Fruit fly (Drosophila melanogaster): ENCODE results near the gene Sec13.
A peak's percentile ranks its signal among the peaks of the same experiment; 100 is the strongest.

Sec13 gene

DNA sequence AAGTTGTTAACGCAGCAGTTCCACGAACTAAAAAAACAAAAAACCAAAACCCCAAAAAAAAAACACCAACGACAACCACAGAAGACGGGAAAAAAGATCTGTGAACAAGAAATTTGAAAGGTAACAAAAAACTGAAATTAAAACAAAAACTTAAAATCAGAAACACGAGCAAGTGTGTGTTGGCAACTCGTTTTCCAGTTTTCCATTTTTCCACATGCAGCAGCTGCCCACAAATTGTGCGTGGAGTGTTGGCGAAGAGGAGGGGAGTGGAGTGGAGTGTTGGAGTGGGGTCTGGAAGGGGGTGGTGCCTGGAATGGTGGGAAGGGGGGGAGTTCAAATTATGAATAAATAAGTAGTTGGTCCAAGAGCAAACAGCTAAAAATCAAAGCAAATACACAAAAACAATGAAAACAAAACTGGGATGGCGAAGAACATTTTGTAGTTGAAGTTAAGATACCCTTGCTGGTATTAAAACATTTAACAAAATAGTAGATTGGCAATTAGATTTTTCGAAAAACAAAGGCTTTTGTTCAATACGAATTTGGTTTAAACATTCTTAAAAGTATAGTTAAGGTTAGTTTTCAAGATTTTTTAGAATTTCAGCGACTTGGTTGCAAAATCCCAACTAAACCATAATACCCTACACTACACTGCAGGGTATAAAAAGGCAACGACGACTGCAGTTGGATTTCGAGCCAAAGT lies 22.6 kb upstream of the Sec13 start:
- TF ChIP-seq HLH106 (tag; optimal IDR thresholded peaks at IDR 0.05) (peak; percentile 59), h (GFP tag; optimal IDR thresholded peaks at IDR 0.05) (peak; percentile 66), CG32264 (GFP tag; optimal IDR thresholded peaks at IDR 0.05) (peak; percentile 33), brk (GFP tag; optimal IDR thresholded peaks at IDR 0.05) (no peak), OdsH (GFP tag; optimal IDR thresholded peaks at IDR 0.05) (peak; percentile 65), br (GFP tag; optimal IDR thresholded peaks at IDR 0.05) (no peak), sage (GFP tag; optimal IDR thresholded peaks at IDR 0.05) (no peak), Dfd (GFP tag; optimal IDR thresholded peaks at IDR 0.05) (peak; percentile 36), Sp1 (GFP tag; optimal IDR thresholded peaks at IDR 0.05) (no peak), Jra (GFP tag; optimal IDR thresholded peaks at IDR 0.05) (no peak), dl (GFP tag; optimal IDR thresholded peaks at IDR 0.05; ENCODE audit: insufficient read depth in 1 of 2, partially characterized antibody in 2 of 2) (no peak), lola (GFP tag; optimal IDR thresholded peaks at IDR 0.05) (no peak), Hnf4 (GFP tag; optimal IDR thresholded peaks at IDR 0.05) (peak; percentile 45), Mio (GFP tag; optimal IDR thresholded peaks at IDR 0.05) (no peak), dsf (GFP tag; optimal IDR thresholded peaks at IDR 0.05; ENCODE audit: borderline replicate concordance) (no peak), fru (GFP tag; optimal IDR thresholded peaks at IDR 0.05) (peak; percentile 59), GATAd (GFP tag; optimal IDR thresholded peaks at IDR 0.05) (no peak), Abd-B (GFP tag; optimal IDR thresholded peaks at IDR 0.05) (no peak), dmrt93B (GFP tag; optimal IDR thresholded peaks at IDR 0.05) (peak; percentile 27), rgr (GFP tag; optimal IDR thresholded peaks at IDR 0.05) (peak; percentile 58), Hr83 (GFP tag; optimal IDR thresholded peaks at IDR 0.05; ENCODE audit: poor library complexity, severe bottlenecking) (no peak), pan (optimal IDR thresholded peaks at IDR 0.05) (peak; percentile 24), psq (GFP tag; optimal IDR thresholded peaks at IDR 0.05) (no peak), sv (GFP tag; optimal IDR thresholded peaks at IDR 0.05) (no peak), foxo (GFP tag; optimal IDR thresholded peaks at IDR 0.05) (peak in 1 of 2 experiments; percentile 68), CrebA (GFP tag; optimal IDR thresholded peaks at IDR 0.05; ENCODE audit: borderline replicate concordance) (no peak), woc (GFP tag; optimal IDR thresholded peaks at IDR 0.05) (peak; percentile 89), ey (GFP tag; optimal IDR thresholded peaks at IDR 0.05) (peak; percentile 52), tai (GFP tag; optimal IDR thresholded peaks at IDR 0.05) (peak; percentile 46), N (GFP tag; optimal IDR thresholded peaks at IDR 0.05) (no peak)

dm6 chr3R:23334036-23334744 lies 21.9 kb upstream of the Sec13 start:
- peak; percentile 99 for TF ChIP-seq jim (GFP tag; optimal IDR thresholded peaks at IDR 0.05)
- TF ChIP-seq Dif (GFP tag; optimal IDR thresholded peaks at IDR 0.05; ENCODE audit: partially characterized antibody) = peak; percentile 77
- no peak for TF ChIP-seq OdsH (GFP tag; optimal IDR thresholded peaks at IDR 0.05)
- no peak for TF ChIP-seq Hr83 (GFP tag; optimal IDR thresholded peaks at IDR 0.05; ENCODE audit: poor library complexity, severe bottlenecking)
- TF ChIP-seq Dfd (GFP tag; optimal IDR thresholded peaks at IDR 0.05) = no peak
- TF ChIP-seq fru (GFP tag; optimal IDR thresholded peaks at IDR 0.05) = peak; percentile 40
- peak; percentile 24 for TF ChIP-seq CG32264 (GFP tag; optimal IDR thresholded peaks at IDR 0.05)
- TF ChIP-seq foxo (GFP tag; optimal IDR thresholded peaks at IDR 0.05) = peak in 1 of 2 experiments; percentile 4
- peak; percentile 52 to 82 for TF ChIP-seq dl (GFP tag; optimal IDR thresholded peaks at IDR 0.05; ENCODE audit: insufficient read depth in 1 of 2, partially characterized antibody in 2 of 2)
- TF ChIP-seq Sp1 (GFP tag; optimal IDR thresholded peaks at IDR 0.05) = peak; percentile 83
- peak; percentile 16 for TF ChIP-seq Mio (GFP tag; optimal IDR thresholded peaks at IDR 0.05)
- peak; percentile 73 for TF ChIP-seq woc (GFP tag; optimal IDR thresholded peaks at IDR 0.05)
- TF ChIP-seq Rel (GFP tag; optimal IDR thresholded peaks at IDR 0.05) = peak; percentile 90
- TF ChIP-seq Rel (tag; optimal IDR thresholded peaks at IDR 0.05) = no peak
- TF ChIP-seq brk (GFP tag; optimal IDR thresholded peaks at IDR 0.05) = peak; percentile 23
- TF ChIP-seq ey (GFP tag; optimal IDR thresholded peaks at IDR 0.05) = no peak
- peak; percentile 91 for TF ChIP-seq CrebA (GFP tag; optimal IDR thresholded peaks at IDR 0.05; ENCODE audit: borderline replicate concordance)
- peak; percentile 3 for TF ChIP-seq br (GFP tag; optimal IDR thresholded peaks at IDR 0.05)
- TF ChIP-seq psq (GFP tag; optimal IDR thresholded peaks at IDR 0.05) = peak; percentile 98

- TF ChIP-seq N (GFP tag; optimal IDR thresholded peaks at IDR 0.05) (no peak), dl (GFP tag; optimal IDR thresholded peaks at IDR 0.05; ENCODE audit: insufficient read depth in 1 of 2, partially characterized antibody in 2 of 2) (no peak), pan (optimal IDR thresholded peaks at IDR 0.05) (no peak), rgr (GFP tag; optimal IDR thresholded peaks at IDR 0.05) (peak; percentile 81), Abd-B (GFP tag; optimal IDR thresholded peaks at IDR 0.05) (no peak), Hr83 (GFP tag; optimal IDR thresholded peaks at IDR 0.05; ENCODE audit: poor library complexity, severe bottlenecking) (no peak), Sp1 (GFP tag; optimal IDR thresholded peaks at IDR 0.05) (peak; percentile 42), h (GFP tag; optimal IDR thresholded peaks at IDR 0.05) (peak; percentile 82), Myc (optimal IDR thresholded peaks at IDR 0.05) (no peak), foxo (GFP tag; optimal IDR thresholded peaks at IDR 0.05) (peak in 1 of 2 experiments; percentile 67), CG32264 (GFP tag; optimal IDR thresholded peaks at IDR 0.05) (no peak), dsf (GFP tag; optimal IDR thresholded peaks at IDR 0.05; ENCODE audit: borderline replicate concordance) (no peak), sage (GFP tag; optimal IDR thresholded peaks at IDR 0.05) (peak; percentile 8), ey (GFP tag; optimal IDR thresholded peaks at IDR 0.05) (peak; percentile 72), Rel (GFP tag; optimal IDR thresholded peaks at IDR 0.05) (peak; percentile 20), Rel (tag; optimal IDR thresholded peaks at IDR 0.05) (no peak), Dif (GFP tag; optimal IDR thresholded peaks at IDR 0.05; ENCODE audit: partially characterized antibody) (no peak), OdsH (GFP tag; optimal IDR thresholded peaks at IDR 0.05) (peak; percentile 68), Dfd (GFP tag; optimal IDR thresholded peaks at IDR 0.05) (no peak), Hr78 (GFP tag; optimal IDR thresholded peaks at IDR 0.05) (no peak), tai (GFP tag; optimal IDR thresholded peaks at IDR 0.05) (peak; percentile 79), Mio (GFP tag; optimal IDR thresholded peaks at IDR 0.05) (no peak), lola (GFP tag; optimal IDR thresholded peaks at IDR 0.05) (no peak), Vsx2 (GFP tag; optimal IDR thresholded peaks at IDR 0.05; ENCODE audit: partially characterized antibody) (no peak), usp (GFP tag; optimal IDR thresholded peaks at IDR 0.05) (no peak), sv (GFP tag; optimal IDR thresholded peaks at IDR 0.05) (no peak), GATAd (GFP tag; optimal IDR thresholded peaks at IDR 0.05) (no peak), CrebA (GFP tag; optimal IDR thresholded peaks at IDR 0.05; ENCODE audit: borderline replicate concordance) (no peak)
These were observed 21.2 kb upstream of the Sec13 start for dm6 chr3R:23334866-23335265.

All from whole organism, wandering third instar larva.